Worm (Caenorhabditis elegans) whole organism, L1 larva: Measurements from ENCODE around the gene slc-17.1.

Experiments used
- C04F5.9 ChIP-seq: sonication (generic microtip); optimal IDR thresholded peaks from 2 replicates; lab custom pipeline; 2016; ENCODE audit warnings: missing genetic modification characterization, missing compliant biosample characterization
- C34B4.2 ChIP-seq: sonication (generic microtip); optimal IDR thresholded peaks from 2 replicates; lab custom pipeline; 2017; ENCODE audit warnings: mild to moderate bottlenecking, missing genetic modification characterization, missing compliant biosample characterization
- alr-1 ChIP-seq: fragments of 200-800 bp; sonication (Bioruptor generic); optimal IDR thresholded peaks from 2 replicates; lab custom pipeline; 2018; ENCODE audit warnings: borderline replicate concordance, mild to moderate bottlenecking, missing genetic modification characterization, missing compliant biosample characterization
- aly-2 ChIP-seq: fragments of 150-350 bp; optimal IDR thresholded peaks from 2 replicates; lab custom pipeline; 2014; ENCODE audit warnings: missing biosample characterization, missing genetic modification characterization
- ama-1 ChIP-seq: fragments of 150-350 bp; optimal IDR thresholded peaks from 2 replicates; lab custom pipeline; 2014
- blmp-1 ChIP-seq: fragments of 150-350 bp; optimal IDR thresholded peaks from 2 replicates; lab custom pipeline; 2014; ENCODE audit warnings: missing biosample characterization, missing genetic modification characterization
- ceh-8 ChIP-seq: fragments of 200-800 bp; sonication (Bioruptor generic); optimal IDR thresholded peaks from 2 replicates; lab custom pipeline; 2018; ENCODE audit warnings: mild to moderate bottlenecking, missing genetic modification characterization, moderate library complexity, missing compliant biosample characterization
- ceh-82 ChIP-seq, 3 experiments: fragments of 150-350 bp in 1 of 3; sonication (generic microtip) in 2 of 3; optimal IDR thresholded peaks; 2 replicates each; lab custom pipeline; 2014 to 2017; ENCODE audit warnings: missing biosample characterization in 3 of 3, missing genetic modification characterization in 3 of 3
- ceh-88 ChIP-seq: fragments of 200-800 bp; sonication (Bioruptor generic); IDR thresholded peaks from 2 replicates; pipeline ENCODE4 v1.3.6; 2022; ENCODE audit warnings: missing genetic modification characterization, missing compliant biosample characterization
- dpl-1 ChIP-seq, 3 experiments: fragments of 150-350 bp in 2 of 3; sonication (generic microtip) in 1 of 3; optimal IDR thresholded peaks; 2 replicates each; lab custom pipeline; 2014 to 2017; ENCODE audit warnings: missing biosample characterization in 3 of 3, missing genetic modification characterization in 3 of 3, missing genetic modification reagents in 3 of 3
- efl-1 ChIP-seq, 4 experiments: fragments of 150-350 bp; optimal IDR thresholded peaks in 3 of 4; peaks in 1 of 4; 1 replicate in 1 of 4; 2 replicates in 3 of 4; lab custom pipeline; 2014; ENCODE audit warnings: missing biosample characterization in 2 of 4, missing genetic modification characterization in 2 of 4, missing genetic modification reagents in 2 of 4
- egl-13 ChIP-seq: sonication (generic microtip); optimal IDR thresholded peaks from 2 replicates; lab custom pipeline; 2016; ENCODE audit warnings: missing genotype, missing genetic modification reagents, missing genetic modification characterization, missing compliant biosample characterization
- ets-5 ChIP-seq: fragments of 200-800 bp; sonication (Bioruptor generic); IDR thresholded peaks from 2 replicates; pipeline ENCODE4 v1.3.6; 2022; ENCODE audit warnings: missing genetic modification characterization, missing compliant biosample characterization
- fkh-8 ChIP-seq: sonication (generic microtip); optimal IDR thresholded peaks from 2 replicates; lab custom pipeline; 2016; ENCODE audit warnings: mild to moderate bottlenecking, missing genetic modification characterization, missing compliant biosample characterization
- fos-1 ChIP-seq: fragments of 150-350 bp; optimal IDR thresholded peaks from 2 replicates; lab custom pipeline; 2014; ENCODE audit warnings: missing biosample characterization, missing genetic modification characterization
- hlh-17 ChIP-seq: fragments of 200-800 bp; sonication (Bioruptor generic); optimal IDR thresholded peaks from 2 replicates; lab custom pipeline; 2018; ENCODE audit warnings: missing genetic modification characterization, mild to moderate bottlenecking, missing compliant biosample characterization, moderate library complexity, borderline replicate concordance
- irx-1 ChIP-seq: sonication (generic microtip); optimal IDR thresholded peaks from 2 replicates; lab custom pipeline; 2016; ENCODE audit warnings: missing genetic modification characterization, missing compliant biosample characterization
- isw-1 ChIP-seq: fragments of 200-800 bp; sonication (Bioruptor generic); IDR thresholded peaks from 2 replicates; pipeline ENCODE4 v1.3.6; 2022; ENCODE audit warnings: missing genetic modification characterization, missing compliant biosample characterization
- lin-13 ChIP-seq: fragments of 150-350 bp; optimal IDR thresholded peaks from 2 replicates; lab custom pipeline; 2014; ENCODE audit warnings: missing biosample characterization, missing genetic modification reagents, missing genetic modification characterization
- lin-14 ChIP-seq: fragments of 200-800 bp; sonication (Bioruptor generic); optimal IDR thresholded peaks from 2 replicates; lab custom pipeline; 2018; ENCODE audit warnings: mild to moderate bottlenecking, missing genetic modification characterization, moderate library complexity, missing compliant biosample characterization
- lin-39 ChIP-seq: fragments of 150-350 bp; optimal IDR thresholded peaks from 2 replicates; lab custom pipeline; 2014; ENCODE audit warnings: missing biosample characterization, missing genetic modification reagents, missing genetic modification characterization
- lir-3 ChIP-seq: sonication (generic microtip); optimal IDR thresholded peaks from 2 replicates; lab custom pipeline; 2016; ENCODE audit warnings: mild to moderate bottlenecking, missing genetic modification characterization, moderate library complexity, missing compliant biosample characterization; ENCODE audit not compliant: poor library complexity
- lsy-2 ChIP-seq, 2 experiments: fragments of 150-350 bp; optimal IDR thresholded peaks; 2 replicates each; lab custom pipeline; 2014; ENCODE audit warnings: missing biosample characterization in 2 of 2, missing genetic modification characterization in 2 of 2
- mab-9 ChIP-seq: fragments of 200-800 bp; sonication (Bioruptor generic); IDR thresholded peaks from 2 replicates; pipeline ENCODE4 v1.3.6; 2022; ENCODE audit warnings: missing genetic modification reagents, missing genetic modification characterization, missing compliant biosample characterization
- mdl-1 ChIP-seq, 2 experiments: fragments of 150-350 bp; optimal IDR thresholded peaks; 2 replicates each; lab custom pipeline; 2014 to 2017; ENCODE audit warnings: missing biosample characterization in 2 of 2, missing genetic modification characterization in 2 of 2, inconsistent platforms in 1 of 2
- mef-2 ChIP-seq: fragments of 150-350 bp; optimal IDR thresholded peaks from 2 replicates; lab custom pipeline; 2014; ENCODE audit warnings: missing biosample characterization, missing genetic modification characterization
- mep-1 ChIP-seq: fragments of 150-350 bp; optimal IDR thresholded peaks from 2 replicates; lab custom pipeline; 2014; ENCODE audit warnings: missing biosample characterization, missing genetic modification characterization
- nhr-11 ChIP-seq: fragments of 150-350 bp; optimal IDR thresholded peaks from 2 replicates; lab custom pipeline; 2014; ENCODE audit warnings: missing biosample characterization, missing genetic modification characterization
- nhr-20 ChIP-seq: sonication (generic microtip); optimal IDR thresholded peaks from 2 replicates; lab custom pipeline; 2016; ENCODE audit warnings: mild to moderate bottlenecking, missing genetic modification characterization, missing compliant biosample characterization
- nhr-28 ChIP-seq: fragments of 150-350 bp; optimal IDR thresholded peaks from 2 replicates; lab custom pipeline; 2014; ENCODE audit warnings: missing biosample characterization, missing genetic modification characterization
- nhr-47 ChIP-seq: sonication (generic microtip); optimal IDR thresholded peaks from 2 replicates; lab custom pipeline; 2016; ENCODE audit warnings: mild to moderate bottlenecking, missing genetic modification characterization, moderate library complexity, missing compliant biosample characterization
- nhr-77 ChIP-seq: fragments of 150-350 bp; optimal IDR thresholded peaks from 2 replicates; lab custom pipeline; 2014; ENCODE audit warnings: missing biosample characterization, missing genetic modification characterization
- nhr-84 ChIP-seq: sonication (generic microtip); optimal IDR thresholded peaks from 2 replicates; lab custom pipeline; 2017; ENCODE audit warnings: missing biosample characterization, missing genetic modification characterization
- nhr-85 ChIP-seq: sonication (generic microtip); peaks from one replicate; lab custom pipeline; 2016; ENCODE audit warnings: missing genetic modification characterization, inconsistent platforms, missing compliant biosample characterization
- pag-3 ChIP-seq: sonication (generic microtip); optimal IDR thresholded peaks from 2 replicates; lab custom pipeline; 2017; ENCODE audit warnings: missing genetic modification characterization, mild to moderate bottlenecking, missing compliant biosample characterization, antibody characterized with exemption, borderline replicate concordance; ENCODE audit not compliant: insufficient read depth
- rnt-1 ChIP-seq: sonication (generic microtip); optimal IDR thresholded peaks from 2 replicates; lab custom pipeline; 2016; ENCODE audit warnings: mild to moderate bottlenecking, missing genetic modification characterization, moderate library complexity, missing compliant biosample characterization
- skn-1 ChIP-seq: fragments of 150-350 bp; optimal IDR thresholded peaks from 2 replicates; lab custom pipeline; 2014; ENCODE audit warnings: missing biosample characterization, missing genetic modification characterization
- snpc-4 ChIP-seq: fragments of 150-350 bp; optimal IDR thresholded peaks from 2 replicates; lab custom pipeline; 2014; ENCODE audit warnings: missing biosample characterization, missing genetic modification characterization
- sptf-1 ChIP-seq: fragments of 150-350 bp; optimal IDR thresholded peaks from 2 replicates; lab custom pipeline; 2014; ENCODE audit warnings: missing biosample characterization, missing genetic modification characterization
- swsn-7 ChIP-seq: sonication (generic microtip); optimal IDR thresholded peaks from 2 replicates; lab custom pipeline; 2016; ENCODE audit warnings: missing genetic modification characterization, missing compliant biosample characterization
- tlp-1 ChIP-seq: fragments of 150-350 bp; optimal IDR thresholded peaks from 2 replicates; lab custom pipeline; 2014; ENCODE audit warnings: missing biosample characterization, missing genetic modification characterization
- unc-30 ChIP-seq: sonication (generic microtip); optimal IDR thresholded peaks from 2 replicates; lab custom pipeline; 2017; ENCODE audit warnings: missing biosample characterization, missing genetic modification characterization
- unc-86 ChIP-seq: sonication (generic microtip); optimal IDR thresholded peaks from 2 replicates; lab custom pipeline; 2016; ENCODE audit warnings: missing genetic modification characterization, missing compliant biosample characterization
- unc-98 ChIP-seq: fragments of 200-800 bp; sonication (Bioruptor generic); IDR thresholded peaks from 2 replicates; pipeline ENCODE4 v1.3.6; 2022; ENCODE audit warnings: missing genetic modification characterization, missing compliant biosample characterization
- zag-1 ChIP-seq: fragments of 150-350 bp; optimal IDR thresholded peaks from 2 replicates; lab custom pipeline; 2014; ENCODE audit warnings: missing biosample characterization, missing genetic modification characterization
- zip-4 ChIP-seq: fragments of 200-800 bp; sonication (Bioruptor generic); optimal IDR thresholded peaks from 2 replicates; lab custom pipeline; 2018; ENCODE audit warnings: mild to moderate bottlenecking, missing genetic modification characterization, moderate library complexity, missing compliant biosample characterization

The slc-17.1 gene

DNA sequence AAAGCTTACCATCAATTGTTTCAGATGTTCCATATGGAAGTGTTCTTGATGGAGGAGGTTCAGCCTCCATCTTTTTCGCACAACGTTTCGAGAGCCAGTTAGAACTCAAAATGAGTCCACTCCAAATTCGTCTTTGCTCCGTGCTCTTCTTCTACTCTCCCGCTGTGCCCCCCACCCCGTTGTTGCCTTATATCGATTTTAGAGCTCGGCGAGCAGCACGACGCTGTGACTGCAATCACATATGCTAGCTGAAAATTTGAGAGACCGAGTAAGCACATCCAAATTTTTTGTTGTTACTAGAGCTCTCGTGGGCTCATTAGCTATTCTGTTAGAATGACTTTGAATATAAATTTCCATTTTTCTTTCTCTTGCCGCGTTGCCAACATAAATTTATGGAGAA lies at the start of gene slc-17.1:
Gene slc-17.1, minus strand, starts transcription at position 101 of the 400 bp plus-strand sequence.
- TF ChIP-seq nhr-11 (tag; lab: Kevin White, UChicago): no peak
- peak; percentile 31 for TF ChIP-seq lin-14 (GFP tag; lab: Kevin White, UChicago)

DNA sequence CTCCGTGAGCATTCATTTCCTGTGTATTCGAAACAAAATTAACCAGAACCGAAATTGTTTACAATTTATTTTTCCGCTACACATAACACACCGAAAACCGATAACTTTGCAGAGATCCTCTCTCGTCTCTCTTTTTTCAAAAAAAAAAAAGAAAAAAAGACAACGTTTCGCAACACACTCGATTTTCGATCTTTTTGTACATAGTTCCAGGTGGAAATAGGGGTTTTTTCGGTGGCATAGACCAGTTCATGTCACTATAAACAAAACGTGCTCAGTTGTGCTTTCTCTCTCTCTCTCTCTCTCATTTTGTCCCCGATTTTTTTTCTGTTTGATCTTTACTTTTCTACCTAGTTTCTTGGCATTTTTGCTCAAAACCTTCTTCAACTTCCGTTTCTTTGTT lies 49.7 kb upstream of the slc-17.1 start:
- TF ChIP-seq C04F5.9 (tag; lab: Kevin White, UChicago): no peak
- no peak for TF ChIP-seq mep-1
- no peak for TF ChIP-seq C34B4.2 (tag; lab: Kevin White, UChicago)
- TF ChIP-seq efl-1 (optimal IDR thresholded peaks at IDR 0.05; lab: Kevin White, UChicago): no peak
- peak in 1 of 2 experiments; percentile 3 for TF ChIP-seq efl-1 (GFP tag; optimal IDR thresholded peaks at IDR 0.05 in 1 of 2; lab: Kevin White, UChicago)
- TF ChIP-seq lin-13 (GFP tag; lab: Kevin White, UChicago): no peak
- no peak for TF ChIP-seq unc-86 (tag; lab: Kevin White, UChicago)
- TF ChIP-seq pag-3 (tag; lab: Kevin White, UChicago): no peak
- TF ChIP-seq ceh-82 (tag; optimal IDR thresholded peaks at IDR 0.05; lab: Kevin White, UChicago): peak in 1 of 3 experiments; percentile 18
- TF ChIP-seq nhr-11 (tag; lab: Kevin White, UChicago): no peak
- TF ChIP-seq nhr-85: no peak
- TF ChIP-seq snpc-4: no peak
- no peak for TF ChIP-seq irx-1 (tag; lab: Kevin White, UChicago)
- TF ChIP-seq unc-98: no peak
- TF ChIP-seq lin-14 (GFP tag; lab: Kevin White, UChicago): peak; percentile 27
- no peak for TF ChIP-seq dpl-1 (GFP tag; optimal IDR thresholded peaks at IDR 0.05; lab: Kevin White, UChicago)
- peak; percentile 13 for TF ChIP-seq skn-1
- no peak for TF ChIP-seq mdl-1 (tag; optimal IDR thresholded peaks at IDR 0.05; lab: Kevin White, UChicago)
- TF ChIP-seq fkh-8 (tag; lab: Kevin White, UChicago): peak; percentile 1
- no peak for TF ChIP-seq zip-4
- no peak for TF ChIP-seq ama-1 (lab: Kevin White, UChicago)
- no peak for TF ChIP-seq alr-1 (tag; lab: Kevin White, UChicago)
- no peak for TF ChIP-seq blmp-1
- no peak for TF ChIP-seq aly-2 (tag; lab: Kevin White, UChicago)
- no peak for TF ChIP-seq fos-1 (tag; lab: Kevin White, UChicago)
- TF ChIP-seq nhr-77 (tag; lab: Kevin White, UChicago): peak; percentile 5
- no peak for TF ChIP-seq ets-5
- TF ChIP-seq unc-30 (tag; lab: Kevin White, UChicago): no peak

- peak; percentile 86 for TF ChIP-seq mep-1
- TF ChIP-seq lir-3 (tag; lab: Kevin White, UChicago): peak; percentile 59
- TF ChIP-seq lsy-2 (tag; optimal IDR thresholded peaks at IDR 0.05; lab: Kevin White, UChicago): peak; percentile 74 to 88
- TF ChIP-seq aly-2 (tag; lab: Kevin White, UChicago): peak; percentile 43
- TF ChIP-seq swsn-7: peak; percentile 86
- no peak for TF ChIP-seq mab-9 (GFP tag; lab: Robert Waterston, UW)
- no peak for TF ChIP-seq ceh-88 (GFP tag; lab: Robert Waterston, UW)
- peak; percentile 90 for TF ChIP-seq blmp-1
- peak; percentile 77 for TF ChIP-seq ceh-8 (GFP tag; lab: Kevin White, UChicago)
- TF ChIP-seq unc-86 (tag; lab: Kevin White, UChicago): peak; percentile 87
- TF ChIP-seq sptf-1 (tag; lab: Kevin White, UChicago): no peak
- TF ChIP-seq lin-13 (GFP tag; lab: Kevin White, UChicago): no peak
- TF ChIP-seq isw-1 (GFP tag; lab: Robert Waterston, UW): peak; percentile 38
- TF ChIP-seq zip-4: peak; percentile 22
- peak; percentile 88 for TF ChIP-seq rnt-1 (tag; lab: Kevin White, UChicago)
- no peak for TF ChIP-seq nhr-84 (tag; lab: Kevin White, UChicago)
- TF ChIP-seq ama-1 (lab: Kevin White, UChicago): no peak
- peak; percentile 87 for TF ChIP-seq nhr-47 (tag; lab: Kevin White, UChicago)
- peak; percentile 58 for TF ChIP-seq nhr-11 (tag; lab: Kevin White, UChicago)
- TF ChIP-seq mdl-1 (tag; optimal IDR thresholded peaks at IDR 0.05; lab: Kevin White, UChicago): peak; percentile 41 to 92
- peak; percentile 73 for TF ChIP-seq egl-13 (tag; lab: Kevin White, UChicago)
- no peak for TF ChIP-seq hlh-17 (GFP tag; lab: Kevin White, UChicago)
- TF ChIP-seq dpl-1 (GFP tag; optimal IDR thresholded peaks at IDR 0.05; lab: Kevin White, UChicago): peak in 2 of 3 experiments; percentile 34 to 35
- TF ChIP-seq zag-1 (tag; lab: Kevin White, UChicago): peak; percentile 46
- no peak for TF ChIP-seq C34B4.2 (tag; lab: Kevin White, UChicago)
- no peak for TF ChIP-seq nhr-28 (tag; lab: Kevin White, UChicago)
- TF ChIP-seq tlp-1: no peak
- TF ChIP-seq snpc-4: peak; percentile 29
- peak; percentile 74 for TF ChIP-seq mef-2 (tag; lab: Kevin White, UChicago)
- TF ChIP-seq nhr-20 (tag; lab: Kevin White, UChicago): peak; percentile 96
- peak; percentile 86 for TF ChIP-seq fkh-8 (tag; lab: Kevin White, UChicago)
- TF ChIP-seq lin-39 (tag; lab: Kevin White, UChicago): peak; percentile 28
These were observed 48.9 kb upstream of the slc-17.1 start, which contains the start of gene nhr-1 for ce11 chrX:17513507-17514113. nhr-1 (plus strand) TSS chrX:17514063.
